Worm (Caenorhabditis elegans) whole organism, L4/young adult: ENCODE results near the gene rnr-2.

ENCODE experiments used
- dao-5 ChIP-seq: sonication (generic microtip); optimal IDR thresholded peaks from 2 replicates; lab custom pipeline; 2016; ENCODE audit warnings: missing genotype, missing genetic modification characterization, moderate library complexity, missing compliant biosample characterization
- him-1 ChIP-seq: sonication (generic microtip); optimal IDR thresholded peaks from 2 replicates; lab custom pipeline; 2016; ENCODE audit warnings: missing genotype, missing genetic modification reagents, missing genetic modification characterization, missing compliant biosample characterization

ce11 chrIII:4083429-4083828 lies 11.3 kb downstream of the rnr-2 start:
- TF ChIP-seq dao-5 (tag; lab: Kevin White, UChicago): no peak
- TF ChIP-seq him-1 (tag; lab: Kevin White, UChicago): no peak
